Fruit fly (Drosophila melanogaster) whole organism, embryonic: Measurements from ENCODE around the gene CG13457.

ENCODE experiments used
- CG10366 ChIP-seq: fragments of 200-800 bp; sonication (Bioruptor generic); IDR thresholded peaks from 2 replicates; pipeline ENCODE4 v1.3.6; 2022; ENCODE audit warnings: missing biosample characterization, missing genetic modification characterization
- CG12104 ChIP-seq: fragments of 200-800 bp; sonication (Bioruptor generic); optimal IDR thresholded peaks from 3 replicates; lab custom pipeline; 2016; ENCODE audit warnings: missing biosample characterization, missing genetic modification characterization
- CG12659 ChIP-seq: fragments of 200-800 bp; sonication (Bioruptor generic); optimal IDR thresholded peaks from 3 replicates; lab custom pipeline; 2017; ENCODE audit warnings: mild to moderate bottlenecking, missing biosample characterization, missing genetic modification reagents, missing genetic modification characterization
- CG1603 ChIP-seq: fragments of 200-800 bp; sonication (Bioruptor generic); optimal IDR thresholded peaks from 2 replicates; lab custom pipeline; 2019; ENCODE audit warnings: missing biosample characterization, mild to moderate bottlenecking, missing genetic modification characterization, moderate library complexity
- CG2202 ChIP-seq: fragments of 200-800 bp; sonication (Bioruptor generic); optimal IDR thresholded peaks from 2 replicates; lab custom pipeline; 2018; ENCODE audit warnings: missing biosample characterization, mild to moderate bottlenecking, missing genetic modification characterization
- CG3163 ChIP-seq: fragments of 200-800 bp; sonication (Bioruptor generic); optimal IDR thresholded peaks from 3 replicates; lab custom pipeline; 2016; ENCODE audit warnings: missing biosample characterization, missing genetic modification characterization
- CG33557 ChIP-seq: fragments of 200-800 bp; sonication (Bioruptor generic); optimal IDR thresholded peaks from 2 replicates; lab custom pipeline; 2019; ENCODE audit warnings: missing biosample characterization, mild to moderate bottlenecking, missing genetic modification characterization, moderate library complexity
- CG34224 ChIP-seq: fragments of 200-800 bp; sonication (Bioruptor generic); IDR thresholded peaks from 3 replicates; pipeline ENCODE4 v1.3.6; 2022; ENCODE audit warnings: missing biosample characterization, missing genetic modification characterization; ENCODE audit not compliant: partially characterized antibody
- CG3995 ChIP-seq: fragments of 200-800 bp; sonication (Bioruptor generic); optimal IDR thresholded peaks from 3 replicates; lab custom pipeline; 2016; ENCODE audit warnings: missing biosample characterization, missing genetic modification characterization
- CG7745 ChIP-seq: fragments of 200-800 bp; sonication (Bioruptor generic); optimal IDR thresholded peaks from 2 replicates; lab custom pipeline; 2018; ENCODE audit warnings: missing biosample characterization, mild to moderate bottlenecking, missing genetic modification characterization, moderate library complexity
- CG8089 ChIP-seq: fragments of 200-800 bp; sonication (Bioruptor generic); optimal IDR thresholded peaks from 3 replicates; lab custom pipeline; 2016; ENCODE audit warnings: missing biosample characterization, missing genetic modification characterization
- CG8281 ChIP-seq: fragments of 200-800 bp; sonication (Bioruptor generic); optimal IDR thresholded peaks from 2 replicates; lab custom pipeline; 2018; ENCODE audit warnings: missing biosample characterization, mild to moderate bottlenecking, missing genetic modification characterization, moderate library complexity
- CG9817 ChIP-seq: fragments of 200-800 bp; sonication (Bioruptor generic); optimal IDR thresholded peaks from 2 replicates; lab custom pipeline; 2018; ENCODE audit warnings: missing biosample characterization, mild to moderate bottlenecking, missing genetic modification characterization, moderate library complexity
- Chrac-16 ChIP-seq: fragments of 200-800 bp; sonication (Bioruptor generic); optimal IDR thresholded peaks from 3 replicates; lab custom pipeline; 2016; ENCODE audit warnings: missing biosample characterization, missing genetic modification characterization
- D ChIP-seq, 2 experiments: fragments of 200-800 bp in 1 of 2; fragments of >200 bp in 1 of 2; sonication (Bioruptor generic) in 1 of 2; optimal IDR thresholded peaks; 2 replicates in 1 of 2; 3 replicates in 1 of 2; lab custom pipeline; 2017; ENCODE audit warnings: mild to moderate bottlenecking in 1 of 2, missing biosample characterization in 1 of 2, missing genetic modification characterization in 1 of 2, missing genetic modification reagents in 1 of 2
- Dref ChIP-seq: fragments of 200-800 bp; sonication (Bioruptor generic); IDR thresholded peaks from 2 replicates; pipeline ENCODE4 v1.3.6; 2022; ENCODE audit warnings: missing biosample characterization, missing genetic modification characterization
- Fer3 ChIP-seq: fragments of 200-800 bp; sonication (Bioruptor generic); optimal IDR thresholded peaks from 2 replicates; lab custom pipeline; 2018; ENCODE audit warnings: missing biosample characterization, mild to moderate bottlenecking, missing genetic modification characterization, moderate library complexity
- HHEX ChIP-seq: fragments of 200-800 bp; sonication (Bioruptor generic); optimal IDR thresholded peaks from 3 replicates; lab custom pipeline; 2017; ENCODE audit warnings: missing biosample characterization, mild to moderate bottlenecking, missing genetic modification characterization, missing genetic modification reagents
- Jarid2 ChIP-seq: fragments of 200-800 bp; sonication (Bioruptor generic); optimal IDR thresholded peaks from 3 replicates; lab custom pipeline; 2017; ENCODE audit warnings: mild to moderate bottlenecking, missing biosample characterization, missing genetic modification reagents, missing genetic modification characterization
- Oaz ChIP-seq: fragments of 200-800 bp; sonication (Bioruptor generic); IDR thresholded peaks from 2 replicates; pipeline ENCODE4 v1.3.6; 2022; ENCODE audit warnings: missing biosample characterization, missing genetic modification characterization
- Sin3A ChIP-seq: fragments of >200 bp; optimal IDR thresholded peaks from 2 replicates; lab custom pipeline; 2018
- Stat92E ChIP-seq, 3 experiments: fragments of >200 bp in 2 of 3; fragments of 200-800 bp in 1 of 3; sonication (Bioruptor generic) in 1 of 3; optimal IDR thresholded peaks; 2 replicates each; lab custom pipeline; 2017 to 2019; ENCODE audit warnings: missing biosample characterization in 3 of 3, missing genetic modification characterization in 3 of 3, mild to moderate bottlenecking in 1 of 3, moderate library complexity in 1 of 3
- ap ChIP-seq: fragments of 200-800 bp; sonication (Bioruptor generic); IDR thresholded peaks from 2 replicates; pipeline ENCODE4 v1.3.6; 2022; ENCODE audit warnings: missing biosample characterization, missing genetic modification characterization
- az2 ChIP-seq: fragments of 200-800 bp; sonication (Bioruptor generic); optimal IDR thresholded peaks from 3 replicates; lab custom pipeline; 2016; ENCODE audit warnings: missing biosample characterization, missing genetic modification characterization
- bigmax ChIP-seq: fragments of 200-800 bp; sonication (Bioruptor generic); optimal IDR thresholded peaks from 2 replicates; lab custom pipeline; 2018; ENCODE audit warnings: missing biosample characterization, mild to moderate bottlenecking, missing genetic modification characterization
- chinmo ChIP-seq: fragments of 200-800 bp; sonication (Bioruptor generic); IDR thresholded peaks from 4 replicates; pipeline ENCODE4 v1.3.6; 2022; ENCODE audit warnings: missing biosample characterization, missing genetic modification characterization; ENCODE audit not compliant: partially characterized antibody
- corto ChIP-seq: fragments of 200-800 bp; sonication (Bioruptor generic); optimal IDR thresholded peaks from 2 replicates; lab custom pipeline; 2016; ENCODE audit warnings: missing biosample characterization, mild to moderate bottlenecking, missing genetic modification characterization, moderate library complexity
- eve ChIP-seq, 2 experiments: fragments of >200 bp; optimal IDR thresholded peaks; 2 replicates each; lab custom pipeline; 2017; ENCODE audit warnings: missing biosample characterization in 2 of 2, missing genetic modification characterization in 2 of 2
- gsb-n ChIP-seq: fragments of 200-800 bp; sonication (Bioruptor generic); optimal IDR thresholded peaks from 3 replicates; lab custom pipeline; 2018; ENCODE audit warnings: missing biosample characterization, mild to moderate bottlenecking, missing genetic modification characterization
- her ChIP-seq: fragments of 200-800 bp; sonication (Bioruptor generic); optimal IDR thresholded peaks from 2 replicates; lab custom pipeline; 2016; ENCODE audit warnings: missing biosample characterization, missing genetic modification characterization
- hkb ChIP-seq, 2 experiments: fragments of 200-800 bp in 1 of 2; fragments of >200 bp in 1 of 2; sonication (Bioruptor generic) in 1 of 2; IDR thresholded peaks in 1 of 2; optimal IDR thresholded peaks in 1 of 2; 2 replicates each; pipeline versions ENCODE4 v1.3.6 to Lab custom; 2017 to 2022; ENCODE audit warnings: missing biosample characterization in 1 of 2, missing genetic modification characterization in 1 of 2
- jigr1 ChIP-seq: fragments of 200-800 bp; sonication (Bioruptor generic); IDR thresholded peaks from 3 replicates; pipeline ENCODE4 v1.3.6; 2022; ENCODE audit warnings: missing biosample characterization, missing genetic modification characterization
- lola ChIP-seq, 3 experiments: fragments of >200 bp in 2 of 3; fragments of 200-800 bp in 1 of 3; sonication (Bioruptor generic) in 1 of 3; optimal IDR thresholded peaks; 2 replicates each; lab custom pipeline; 2017 to 2019; ENCODE audit warnings: missing biosample characterization in 3 of 3, missing genetic modification characterization in 3 of 3, mild to moderate bottlenecking in 1 of 3, moderate library complexity in 1 of 3
- nom ChIP-seq: fragments of 200-800 bp; sonication (Bioruptor generic); optimal IDR thresholded peaks from 2 replicates; lab custom pipeline; 2017; ENCODE audit warnings: missing biosample characterization, missing genetic modification characterization, mild to moderate bottlenecking, moderate library complexity, missing genetic modification reagents
- prd ChIP-seq, 3 experiments: fragments of >200 bp in 2 of 3; fragments of 200-800 bp in 1 of 3; sonication (Bioruptor generic) in 1 of 3; optimal IDR thresholded peaks in 2 of 3; IDR thresholded peaks in 1 of 3; 2 replicates in 2 of 3; 3 replicates in 1 of 3; pipeline versions ENCODE4 v1.3.6 to Lab custom; 2017 to 2022; ENCODE audit warnings: missing biosample characterization in 1 of 3, missing genetic modification characterization in 1 of 3
- pzg ChIP-seq: fragments of 200-800 bp; sonication (Bioruptor generic); optimal IDR thresholded peaks from 3 replicates; lab custom pipeline; 2018; ENCODE audit warnings: missing biosample characterization, mild to moderate bottlenecking, missing genetic modification characterization, moderate library complexity
- run ChIP-seq: fragments of 200-800 bp; sonication (Bioruptor generic); optimal IDR thresholded peaks from 3 replicates; lab custom pipeline; 2018; ENCODE audit warnings: missing biosample characterization, mild to moderate bottlenecking, missing genetic modification characterization
- sc ChIP-seq, 3 experiments: fragments of >200 bp in 2 of 3; fragments of 200-800 bp in 1 of 3; sonication (Bioruptor generic) in 1 of 3; optimal IDR thresholded peaks; 2 replicates in 2 of 3; 3 replicates in 1 of 3; lab custom pipeline; 2017; ENCODE audit warnings: mild to moderate bottlenecking in 1 of 3, missing biosample characterization in 1 of 3, missing genetic modification characterization in 1 of 3, missing genetic modification reagents in 1 of 3
- shn ChIP-seq: fragments of 200-800 bp; sonication (Bioruptor generic); optimal IDR thresholded peaks from 3 replicates; lab custom pipeline; 2016; ENCODE audit warnings: missing biosample characterization, missing genetic modification characterization
- sna ChIP-seq: fragments of 200-800 bp; sonication (Bioruptor generic); IDR thresholded peaks from 2 replicates; pipeline ENCODE4 v1.3.6; 2022; ENCODE audit warnings: missing biosample characterization, missing genetic modification characterization; ENCODE audit not compliant: partially characterized antibody
- ssp ChIP-seq: fragments of 200-800 bp; sonication (Bioruptor generic); IDR thresholded peaks from 2 replicates; pipeline ENCODE4 v1.3.6; 2022; ENCODE audit warnings: missing biosample characterization, missing genetic modification characterization
- tio ChIP-seq: fragments of 200-800 bp; sonication (Bioruptor generic); optimal IDR thresholded peaks from 2 replicates; lab custom pipeline; 2017; ENCODE audit warnings: missing biosample characterization, missing genetic modification characterization, inconsistent platforms
- trem ChIP-seq: fragments of 200-800 bp; optimal IDR thresholded peaks from 3 replicates; lab custom pipeline; 2019; ENCODE audit warnings: missing biosample characterization, mild to moderate bottlenecking, missing genetic modification characterization, moderate library complexity
- unc-4 ChIP-seq: fragments of 200-800 bp; sonication (Bioruptor generic); IDR thresholded peaks from 2 replicates; pipeline ENCODE4 v1.3.6; 2022; ENCODE audit warnings: missing biosample characterization, missing genetic modification characterization; ENCODE audit not compliant: partially characterized antibody

CG13457 gene

dm6 chr3L:15097878-15098520, 33.2 kb downstream of the CG13457 start, which contains the start of gene Ctps (continued):
- no peak for TF ChIP-seq CG8281 (tag; lab: Kevin White, UChicago)
- TF ChIP-seq bigmax = peak; percentile 6
- TF ChIP-seq lola (GFP tag; optimal IDR thresholded peaks at IDR 0.05; lab: Kevin White, UChicago) = no peak
- TF ChIP-seq shn (GFP tag; lab: Kevin White, UChicago) = peak; percentile 23
- TF ChIP-seq trem (tag; lab: Kevin White, UChicago) = peak; percentile 13
- no peak for TF ChIP-seq run (tag; lab: Kevin White, UChicago)
- TF ChIP-seq her (GFP tag; lab: Kevin White, UChicago) = peak; percentile 50
- TF ChIP-seq CG3163 (GFP tag; lab: Kevin White, UChicago) = no peak
- no peak for TF ChIP-seq Oaz (GFP tag; lab: Robert Waterston, UW)
- TF ChIP-seq jigr1 (GFP tag; lab: Robert Waterston, UW) = no peak
- peak; percentile 66 for TF ChIP-seq CG1603 (tag; lab: Kevin White, UChicago)
- TF ChIP-seq HHEX = peak; percentile 4
- no peak for TF ChIP-seq CG2202
- no peak for TF ChIP-seq ap (GFP tag; lab: Robert Waterston, UW)
- no peak for TF ChIP-seq Stat92E (GFP tag; optimal IDR thresholded peaks at IDR 0.05; lab: Kevin White, UChicago)
- no peak for TF ChIP-seq Sin3A (lab: Kevin White, UChicago)
- peak; percentile 16 for TF ChIP-seq Chrac-16 (GFP tag; lab: Kevin White, UChicago)
- peak; percentile 75 for TF ChIP-seq pzg (GFP tag; lab: Kevin White, UChicago)
- TF ChIP-seq sc (optimal IDR thresholded peaks at IDR 0.05; lab: Kevin White, UChicago) = no peak
- TF ChIP-seq sc (GFP tag; optimal IDR thresholded peaks at IDR 0.05; lab: Kevin White, UChicago) = no peak
- TF ChIP-seq CG3995 (GFP tag; lab: Kevin White, UChicago) = peak; percentile 31
- peak; percentile 28; the same call in 1 of the 2 replicates for TF ChIP-seq unc-4 (GFP tag; lab: Robert Waterston, UW)
- TF ChIP-seq prd (optimal IDR thresholded peaks at IDR 0.05; lab: Kevin White, UChicago) = no peak
- 0 out of 3 replicates have a peak, but pooled peaks have one; percentile 19 for TF ChIP-seq prd (GFP tag; IDR thresholded peaks at IDR 0.05; lab: Robert Waterston, UW)
- TF ChIP-seq CG34224 = no peak
- TF ChIP-seq Jarid2 (GFP tag; lab: Kevin White, UChicago) = no peak
- no peak for TF ChIP-seq hkb (optimal IDR thresholded peaks at IDR 0.05; lab: Kevin White, UChicago)
- TF ChIP-seq hkb (GFP tag; IDR thresholded peaks at IDR 0.05; lab: Robert Waterston, UW) = no peak
- peak; percentile 24 for TF ChIP-seq CG12659 (GFP tag; lab: Kevin White, UChicago)
- TF ChIP-seq CG8089 (GFP tag; lab: Kevin White, UChicago) = no peak

DNA sequence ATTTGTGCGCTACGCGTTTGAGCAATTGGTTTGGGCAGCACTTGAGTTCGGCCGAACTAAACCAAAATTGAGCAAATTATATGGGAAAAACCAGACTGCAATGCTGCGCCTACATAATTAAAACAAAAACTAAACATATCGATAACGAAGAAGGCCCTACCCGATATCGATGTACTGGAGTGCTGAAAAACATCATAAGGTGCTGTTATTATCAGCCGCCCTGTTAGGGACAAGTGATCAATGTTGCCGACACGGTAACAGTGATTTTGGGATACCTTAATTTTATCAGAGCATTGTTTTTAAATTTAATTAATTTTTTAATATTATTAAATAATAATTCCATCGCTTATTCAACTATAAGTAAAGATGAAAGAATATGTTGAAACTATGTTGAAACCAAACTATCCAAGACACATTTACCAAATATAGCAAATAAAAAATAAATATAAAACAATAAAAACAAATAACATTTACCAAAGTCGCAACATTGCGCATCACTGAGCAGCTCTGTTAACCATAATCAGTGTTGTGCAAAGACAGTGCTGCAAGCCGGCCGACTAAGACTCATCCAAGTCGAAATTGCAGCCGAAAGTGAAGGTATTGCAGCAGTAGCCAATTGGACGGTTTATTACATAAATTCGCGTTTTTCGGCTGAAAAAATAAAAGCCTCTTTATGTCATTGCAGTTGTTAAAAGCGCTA, 36.4 kb downstream of the CG13457 start, which contains the start of the genes sstn, Plp and GlyRS:
TSS of gene sstn (minus strand) at position 131 of the 700 bp plus-strand sequence.
TSS of gene Plp (minus strand) at position 136 of the 700 bp plus-strand sequence.
TSS of gene GlyRS (plus strand) at position 554 of the 700 bp plus-strand sequence.
- TF ChIP-seq tio (GFP tag; lab: Kevin White, UChicago) (peak; percentile 2), eve (GFP tag; optimal IDR thresholded peaks at IDR 0.05; lab: Kevin White, UChicago) (no peak), CG9817 (tag; lab: Kevin White, UChicago) (peak; percentile 42), D (optimal IDR thresholded peaks at IDR 0.05; lab: Kevin White, UChicago) (no peak), D (GFP tag; optimal IDR thresholded peaks at IDR 0.05; lab: Kevin White, UChicago) (peak; percentile 27), corto (peak; percentile 18), CG3163 (GFP tag; lab: Kevin White, UChicago) (no peak), nom (GFP tag; lab: Kevin White, UChicago) (no peak), CG7745 (tag; lab: Kevin White, UChicago) (no peak), ssp (GFP tag; lab: Robert Waterston, UW) (no peak), CG10366 (GFP tag; lab: Robert Waterston, UW) (no peak), sna (GFP tag; lab: Robert Waterston, UW) (peak; percentile 39), CG12104 (GFP tag; lab: Kevin White, UChicago) (peak; percentile 39), gsb-n (tag; lab: Kevin White, UChicago) (peak; percentile 38), az2 (GFP tag; lab: Kevin White, UChicago) (peak; percentile 20), Dref (peak; percentile 71), chinmo (peak; percentile 83; the same call in 1 of the 4 replicates), Fer3 (tag; lab: Kevin White, UChicago) (peak; percentile 16), CG33557 (GFP tag; lab: Kevin White, UChicago) (peak; percentile 58)
